Worm (Caenorhabditis elegans) whole organism, L4 larva: Measurements from ENCODE around the gene nspg-4.

ENCODE experiments used
- F10B5.3 ChIP-seq: sonication (generic microtip); optimal IDR thresholded peaks from 2 replicates; lab custom pipeline; 2016; ENCODE audit warnings: mild to moderate bottlenecking, missing genetic modification characterization, missing compliant biosample characterization
- T26A8.4 ChIP-seq: fragments of 200-800 bp; sonication (Bioruptor generic); IDR thresholded peaks from 2 replicates; pipeline ENCODE4 v1.3.6; 2022; ENCODE audit warnings: missing genetic modification characterization, missing compliant biosample characterization
- Y105C5A.15 ChIP-seq: fragments of 200-800 bp; sonication (Bioruptor generic); IDR thresholded peaks from 2 replicates; pipeline ENCODE4 v1.3.6; 2022; ENCODE audit warnings: missing genetic modification characterization, missing compliant biosample characterization
- ZK337.2 ChIP-seq: fragments of 200-800 bp; sonication (Bioruptor generic); IDR thresholded peaks from 2 replicates; pipeline ENCODE4 v1.3.6; 2022; ENCODE audit warnings: missing genetic modification reagents, missing genetic modification characterization, missing compliant biosample characterization
- ama-1 ChIP-seq: fragments of 150-350 bp; optimal IDR thresholded peaks from 2 replicates; lab custom pipeline; 2014; ENCODE audit warnings: inconsistent platforms, mixed read lengths
- arid-1 ChIP-seq: fragments of 200-800 bp; sonication (Bioruptor generic); conservative IDR thresholded peaks from 2 replicates; pipeline ENCODE4 v1.3.6; 2022; ENCODE audit warnings: missing genetic modification reagents, missing genetic modification characterization, missing compliant biosample characterization
- attf-4 ChIP-seq: sonication (generic microtip); optimal IDR thresholded peaks from 3 replicates; lab custom pipeline; 2017; ENCODE audit warnings: missing biosample characterization, missing genetic modification characterization
- ceh-20 ChIP-seq: fragments of 200-800 bp; sonication (Bioruptor generic); IDR thresholded peaks from 2 replicates; pipeline ENCODE4 v1.3.6; 2022; ENCODE audit warnings: missing genetic modification reagents, missing genetic modification characterization, missing compliant biosample characterization
- ceh-32 ChIP-seq: sonication (generic microtip); optimal IDR thresholded peaks from 2 replicates; lab custom pipeline; 2016; ENCODE audit warnings: mild to moderate bottlenecking, missing genetic modification characterization, missing compliant biosample characterization; ENCODE audit not compliant: poor library complexity
- ceh-62 ChIP-seq: sonication (generic microtip); optimal IDR thresholded peaks from 2 replicates; lab custom pipeline; 2017; ENCODE audit warnings: missing biosample characterization, missing genetic modification characterization
- daf-16 ChIP-seq, 3 experiments: sonication (generic microtip); optimal IDR thresholded peaks; 2 replicates each; lab custom pipeline; 2016 to 2017; ENCODE audit warnings: missing genetic modification characterization in 3 of 3, missing genetic modification reagents in 3 of 3, mild to moderate bottlenecking in 2 of 3, missing compliant biosample characterization in 2 of 3, missing biosample characterization in 1 of 3, moderate library complexity in 1 of 3
- daf-8 ChIP-seq: fragments of 200-800 bp; sonication (Bioruptor generic); IDR thresholded peaks from 2 replicates; pipeline ENCODE4 v1.3.6; 2022; ENCODE audit warnings: missing genetic modification characterization, missing compliant biosample characterization
- egl-27 ChIP-seq: sonication (generic microtip); optimal IDR thresholded peaks from 3 replicates; lab custom pipeline; 2017; ENCODE audit warnings: missing biosample characterization, missing genetic modification reagents, missing genetic modification characterization
- fos-1 ChIP-seq: fragments of 150-350 bp; optimal IDR thresholded peaks from 2 replicates; lab custom pipeline; 2014; ENCODE audit warnings: missing biosample characterization, missing genetic modification characterization
- hif-1 ChIP-seq, 2 experiments: sonication (generic microtip); optimal IDR thresholded peaks; 2 replicates each; lab custom pipeline; 2016 to 2017; ENCODE audit warnings: missing compliant biosample characterization in 2 of 2, missing genetic modification characterization in 2 of 2, missing genetic modification reagents in 2 of 2, missing genotype in 2 of 2, mild to moderate bottlenecking in 1 of 2
- hlh-11 ChIP-seq: fragments of 200-800 bp; sonication (Bioruptor generic); optimal IDR thresholded peaks from 2 replicates; lab custom pipeline; 2018; ENCODE audit warnings: mild to moderate bottlenecking, missing genetic modification characterization, missing compliant biosample characterization
- hmg-1.1 ChIP-seq: fragments of 200-800 bp; sonication (Bioruptor generic); IDR thresholded peaks from 2 replicates; pipeline ENCODE4 v1.3.6; 2022; ENCODE audit warnings: missing genetic modification reagents, missing genetic modification characterization, missing compliant biosample characterization
- lin-1 ChIP-seq: fragments of 200-800 bp; sonication (Bioruptor generic); IDR thresholded peaks from 2 replicates; pipeline ENCODE4 v1.3.6; 2022; ENCODE audit warnings: missing genetic modification reagents, missing genetic modification characterization, missing compliant biosample characterization
- lin-13 ChIP-seq: fragments of 150-350 bp; optimal IDR thresholded peaks from 2 replicates; lab custom pipeline; 2014; ENCODE audit warnings: missing biosample characterization, missing genetic modification reagents, missing genetic modification characterization
- lin-39 ChIP-seq: fragments of 150-350 bp; optimal IDR thresholded peaks from 2 replicates; lab custom pipeline; 2014; ENCODE audit warnings: missing biosample characterization, missing genetic modification reagents, missing genetic modification characterization
- lir-3 ChIP-seq: sonication (generic microtip); optimal IDR thresholded peaks from 2 replicates; lab custom pipeline; 2016; ENCODE audit warnings: mild to moderate bottlenecking, missing genetic modification characterization, missing compliant biosample characterization
- lsy-2 ChIP-seq, 2 experiments: fragments of 150-350 bp in 1 of 2; sonication (generic microtip) in 1 of 2; optimal IDR thresholded peaks; 2 replicates each; lab custom pipeline; 2014 to 2017; ENCODE audit warnings: missing biosample characterization in 2 of 2, missing genetic modification characterization in 2 of 2
- madf-9 ChIP-seq: fragments of 200-800 bp; sonication (Bioruptor generic); conservative IDR thresholded peaks from 2 replicates; pipeline ENCODE4 v1.3.6; 2022; ENCODE audit warnings: missing genetic modification reagents, missing genetic modification characterization, missing compliant biosample characterization
- mep-1 ChIP-seq: fragments of 150-350 bp; sonication (generic microtip); optimal IDR thresholded peaks from 3 replicates; lab custom pipeline; 2014; ENCODE audit warnings: missing biosample characterization, missing genetic modification characterization
- mes-2 ChIP-seq: sonication (generic microtip); optimal IDR thresholded peaks from 2 replicates; lab custom pipeline; 2016; ENCODE audit warnings: missing genotype, mild to moderate bottlenecking, missing genetic modification characterization, missing compliant biosample characterization; ENCODE audit not compliant: poor library complexity, severe bottlenecking
- mxl-2 ChIP-seq: fragments of 200-800 bp; sonication (Bioruptor generic); conservative IDR thresholded peaks from 2 replicates; pipeline ENCODE4 v1.3.6; 2022; ENCODE audit warnings: missing genetic modification reagents, missing genetic modification characterization, missing compliant biosample characterization
- mxl-3 ChIP-seq: fragments of 200-800 bp; sonication (Bioruptor generic); optimal IDR thresholded peaks from 2 replicates; lab custom pipeline; 2018; ENCODE audit warnings: mild to moderate bottlenecking, missing genetic modification characterization, missing compliant biosample characterization
- nhr-111 ChIP-seq: fragments of 200-800 bp; sonication (Bioruptor generic); optimal IDR thresholded peaks from 2 replicates; lab custom pipeline; 2018; ENCODE audit warnings: mild to moderate bottlenecking, missing genetic modification characterization, missing compliant biosample characterization
- nhr-237 ChIP-seq: sonication (generic microtip); optimal IDR thresholded peaks from 2 replicates; lab custom pipeline; 2017; ENCODE audit warnings: missing biosample characterization, missing genetic modification characterization
- nhr-28 ChIP-seq: fragments of 150-350 bp; optimal IDR thresholded peaks from 2 replicates; lab custom pipeline; 2014; ENCODE audit warnings: missing biosample characterization, missing genetic modification characterization
- nhr-76 ChIP-seq: fragments of 150-350 bp; optimal IDR thresholded peaks from 2 replicates; lab custom pipeline; 2014; ENCODE audit warnings: missing biosample characterization, missing genetic modification characterization
- nhr-77 ChIP-seq: fragments of 150-350 bp; optimal IDR thresholded peaks from 2 replicates; lab custom pipeline; 2014; ENCODE audit warnings: missing biosample characterization, missing genetic modification characterization
- pqm-1 ChIP-seq: sonication (generic microtip); optimal IDR thresholded peaks from 2 replicates; lab custom pipeline; 2017; ENCODE audit warnings: missing biosample characterization, missing genetic modification characterization
- sdz-12 ChIP-seq: fragments of 200-800 bp; sonication (Bioruptor generic); optimal IDR thresholded peaks from 2 replicates; lab custom pipeline; 2018; ENCODE audit warnings: mild to moderate bottlenecking, missing genetic modification characterization, missing compliant biosample characterization
- set-16 ChIP-seq: fragments of 200-800 bp; sonication (Bioruptor generic); IDR thresholded peaks from 2 replicates; pipeline ENCODE4 v1.3.6; 2022; ENCODE audit warnings: missing genetic modification reagents, missing genetic modification characterization, missing compliant biosample characterization
- tra-1 ChIP-seq: fragments of 200-800 bp; sonication (Bioruptor generic); IDR thresholded peaks from 2 replicates; pipeline ENCODE4 v1.3.6; 2022; ENCODE audit warnings: missing genetic modification reagents, missing genetic modification characterization, missing compliant biosample characterization
- unc-39 ChIP-seq: sonication (generic microtip); optimal IDR thresholded peaks from 2 replicates; lab custom pipeline; 2017; ENCODE audit warnings: missing biosample characterization, missing genetic modification characterization
- unc-62 ChIP-seq, 3 experiments: fragments of 150-350 bp in 1 of 3; sonication (generic microtip); optimal IDR thresholded peaks in 2 of 3; peaks in 1 of 3; 1 replicate in 1 of 3; 2 replicates in 2 of 3; lab custom pipeline; 2014 to 2017; ENCODE audit warnings: missing biosample characterization in 3 of 3, missing genetic modification characterization in 3 of 3, missing genetic modification reagents in 3 of 3, missing genotype in 1 of 3
- zfp-2 ChIP-seq: sonication (generic microtip); optimal IDR thresholded peaks from 2 replicates; lab custom pipeline; 2016; ENCODE audit warnings: mild to moderate bottlenecking, missing genetic modification characterization, missing compliant biosample characterization
- zfp-3 ChIP-seq: fragments of 200-800 bp; sonication (Bioruptor generic); conservative IDR thresholded peaks from 2 replicates; pipeline ENCODE4 v1.3.6; 2022; ENCODE audit warnings: missing genetic modification reagents, missing genetic modification characterization, missing compliant biosample characterization

nspg-4 gene

DNA sequence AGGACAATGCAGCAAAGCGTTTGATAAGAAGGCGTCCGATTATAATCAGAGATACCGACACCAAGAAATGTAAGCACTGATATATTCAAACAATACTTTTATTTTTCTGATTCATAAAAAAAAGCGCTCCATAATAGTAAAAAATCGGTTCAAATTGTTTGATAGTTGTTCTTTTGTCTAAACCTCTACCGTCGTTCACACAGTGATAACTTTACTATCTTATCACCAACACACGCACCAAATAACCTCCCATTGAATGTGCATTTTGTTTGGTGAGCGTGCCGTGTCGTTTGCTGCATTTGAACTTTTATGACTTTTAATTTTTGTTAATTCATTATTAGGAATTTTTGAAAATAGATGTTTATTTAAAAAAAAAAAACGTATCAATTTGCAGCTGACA lies 16.1 kb downstream of the nspg-4 start (continued):
- no peak for TF ChIP-seq fos-1
- no peak for TF ChIP-seq madf-9 (GFP tag; lab: Robert Waterston, UW)
- TF ChIP-seq ceh-20 (GFP tag; lab: Robert Waterston, UW): no peak
- no peak for TF ChIP-seq lin-13
- TF ChIP-seq nhr-28 (tag; lab: Kevin White, UChicago): peak; percentile 78
- TF ChIP-seq nhr-77 (tag; lab: Kevin White, UChicago): peak; percentile 22
- TF ChIP-seq zfp-2: no peak
- TF ChIP-seq ceh-62 (tag; lab: Kevin White, UChicago): no peak
- no peak for TF ChIP-seq ama-1
- TF ChIP-seq hlh-11 (tag; lab: Kevin White, UChicago): peak; percentile 63
- TF ChIP-seq lin-1 (GFP tag; lab: Robert Waterston, UW): no peak
- no peak for TF ChIP-seq daf-8 (GFP tag; lab: Robert Waterston, UW)
- TF ChIP-seq F10B5.3 (tag; lab: Kevin White, UChicago): no peak
- TF ChIP-seq daf-16 (GFP tag; optimal IDR thresholded peaks at IDR 0.05; lab: Kevin White, UChicago): no peak
- TF ChIP-seq daf-16 (tag; optimal IDR thresholded peaks at IDR 0.05; lab: Kevin White, UChicago): peak; percentile 52
- no peak for TF ChIP-seq egl-27
- TF ChIP-seq unc-62 (GFP tag; optimal IDR thresholded peaks at IDR 0.05 in 1 of 2; lab: Kevin White, UChicago): peak in 1 of 2 experiments; percentile 44
- TF ChIP-seq unc-62 (tag; optimal IDR thresholded peaks at IDR 0.05; lab: Kevin White, UChicago): no peak
- TF ChIP-seq set-16 (GFP tag; lab: Robert Waterston, UW): no peak
- TF ChIP-seq nhr-76 (tag; lab: Kevin White, UChicago): no peak
- no peak for TF ChIP-seq lsy-2 (tag; optimal IDR thresholded peaks at IDR 0.05; lab: Kevin White, UChicago)
- TF ChIP-seq pqm-1 (tag; lab: Kevin White, UChicago): peak; percentile 92
- no peak for TF ChIP-seq hif-1 (tag; optimal IDR thresholded peaks at IDR 0.05; lab: Kevin White, UChicago)
- TF ChIP-seq nhr-237 (tag; lab: Kevin White, UChicago): no peak
- TF ChIP-seq mes-2 (tag; lab: Kevin White, UChicago): no peak

ce11 chrX:3332824-3333223 lies 17.4 kb downstream of the nspg-4 start, which contains the start of gene F11D5.1:
Gene F11D5.1 (plus strand): TSS chrX:3333124.
- TF ChIP-seq unc-39 (no peak), zfp-3 (no peak), F10B5.3 (tag; lab: Kevin White, UChicago) (no peak), lsy-2 (tag; optimal IDR thresholded peaks at IDR 0.05; lab: Kevin White, UChicago) (no peak), hmg-1.1 (GFP tag; lab: Robert Waterston, UW) (no peak), ZK337.2 (GFP tag; lab: Robert Waterston, UW) (no peak), ceh-32 (tag; lab: Kevin White, UChicago) (no peak), mxl-2 (no peak), attf-4 (tag; lab: Kevin White, UChicago) (no peak), ceh-20 (GFP tag; lab: Robert Waterston, UW) (no peak), T26A8.4 (GFP tag; lab: Robert Waterston, UW) (no peak), mep-1 (tag; lab: Kevin White, UChicago) (no peak), Y105C5A.15 (GFP tag; lab: Robert Waterston, UW) (no peak), mxl-3 (GFP tag; lab: Kevin White, UChicago) (no peak), sdz-12 (GFP tag; lab: Kevin White, UChicago) (no peak)

- TF ChIP-seq nhr-111 (no peak), zfp-3 (no peak), arid-1 (GFP tag; lab: Robert Waterston, UW) (no peak), lir-3 (tag; lab: Kevin White, UChicago) (no peak), lin-39 (tag; lab: Kevin White, UChicago) (no peak), tra-1 (no peak), nhr-28 (tag; lab: Kevin White, UChicago) (no peak), mxl-3 (GFP tag; lab: Kevin White, UChicago) (no peak)
- TF ChIP-seq, all 104 proteins: peak for 0
Measured at ce11 chrX:3326175-3326574, 24.0 kb downstream of the nspg-4 start, which contains the start of gene F11D5.6. Gene F11D5.6 (minus strand): TSS chrX:3326275.
